Fruit fly (Drosophila melanogaster) whole organism, adult: ENCODE measurements around the gene CG7914.

ENCODE experiments used
- CG11617 ChIP-seq: fragments of 200-800 bp; sonication (Bioruptor generic); optimal IDR thresholded peaks from 2 replicates; lab custom pipeline; 2017; ENCODE audit warnings: mild to moderate bottlenecking, missing biosample characterization, missing genetic modification reagents, missing genetic modification characterization
- CG1620 ChIP-seq: fragments of 200-800 bp; sonication (Bioruptor generic); optimal IDR thresholded peaks from 2 replicates; lab custom pipeline; 2016; ENCODE audit warnings: missing biosample characterization, missing genetic modification characterization
- CG7045 ChIP-seq: fragments of 200-800 bp; sonication (Bioruptor generic); optimal IDR thresholded peaks from 2 replicates; lab custom pipeline; 2017; ENCODE audit warnings: missing biosample characterization, mild to moderate bottlenecking, missing genetic modification characterization
- CG7101 ChIP-seq: fragments of 200-800 bp; sonication (Bioruptor generic); optimal IDR thresholded peaks from 2 replicates; lab custom pipeline; 2018; ENCODE audit warnings: missing biosample characterization, mild to moderate bottlenecking, missing genetic modification characterization, moderate library complexity
- Crg-1 ChIP-seq: fragments of 200-800 bp; sonication (Bioruptor generic); optimal IDR thresholded peaks from 2 replicates; lab custom pipeline; 2016; ENCODE audit warnings: missing biosample characterization, missing genetic modification characterization
- Mnt ChIP-seq: fragments of 200-800 bp; sonication (Bioruptor generic); optimal IDR thresholded peaks from 2 replicates; lab custom pipeline; 2016; ENCODE audit warnings: missing biosample characterization, mild to moderate bottlenecking, missing genetic modification characterization
- bab1 ChIP-seq: fragments of 200-800 bp; sonication (Bioruptor generic); optimal IDR thresholded peaks from 3 replicates; lab custom pipeline; 2019; ENCODE audit warnings: missing biosample characterization, mild to moderate bottlenecking, missing genetic modification characterization, moderate library complexity
- cic ChIP-seq: fragments of 200-800 bp; sonication (Bioruptor generic); optimal IDR thresholded peaks from 2 replicates; lab custom pipeline; 2017; ENCODE audit warnings: missing biosample characterization, mild to moderate bottlenecking, missing genetic modification characterization, moderate library complexity
- kay ChIP-seq: fragments of 200-800 bp; sonication (Bioruptor generic); peaks from one replicate; lab custom pipeline; 2016; ENCODE audit warnings: missing biosample characterization, missing genetic modification characterization, borderline replicate concordance
- ovo ChIP-seq: fragments of 200-800 bp; sonication (Bioruptor generic); optimal IDR thresholded peaks from 2 replicates; lab custom pipeline; 2016; ENCODE audit warnings: missing biosample characterization, missing genetic modification characterization
- toe ChIP-seq: fragments of 200-800 bp; sonication (Bioruptor generic); optimal IDR thresholded peaks from 2 replicates; lab custom pipeline; 2016; ENCODE audit warnings: missing biosample characterization, missing genetic modification characterization

DNA sequence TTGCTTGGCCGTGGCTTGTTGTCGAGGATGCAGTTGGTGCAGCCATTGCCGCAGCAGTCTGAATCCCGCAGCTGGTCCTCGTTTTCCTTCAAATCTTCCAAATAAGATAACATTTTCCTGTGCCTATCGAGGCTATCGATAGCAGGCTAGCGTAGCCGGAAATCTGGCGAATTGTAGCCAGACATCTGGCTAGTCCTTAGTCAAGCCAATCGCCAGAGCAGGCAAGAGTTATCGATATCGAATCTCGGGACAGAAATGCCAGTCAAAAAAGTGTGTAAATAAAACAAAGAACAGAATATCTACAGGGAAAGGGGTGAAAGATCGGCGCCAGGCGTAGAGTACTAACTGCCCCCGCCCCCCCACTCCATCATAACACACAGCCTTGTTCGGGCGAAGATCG lies at the start of gene CG7914, which contains the start of gene CG14194:
- TF ChIP-seq Mnt (GFP tag; lab: Kevin White, UChicago) (no peak), kay (no peak), toe (no peak), Crg-1 (no peak), CG11617 (GFP tag; lab: Kevin White, UChicago) (no peak), CG7101 (peak; percentile 16), ovo (GFP tag; lab: Kevin White, UChicago) (no peak), bab1 (GFP tag; lab: Kevin White, UChicago) (peak; percentile 17), CG1620 (no peak), CG7045 (GFP tag; lab: Kevin White, UChicago) (no peak), cic (GFP tag; lab: Kevin White, UChicago) (no peak)
